Fruit fly (Drosophila melanogaster): ENCODE data around the gene Rca1.

DNA sequence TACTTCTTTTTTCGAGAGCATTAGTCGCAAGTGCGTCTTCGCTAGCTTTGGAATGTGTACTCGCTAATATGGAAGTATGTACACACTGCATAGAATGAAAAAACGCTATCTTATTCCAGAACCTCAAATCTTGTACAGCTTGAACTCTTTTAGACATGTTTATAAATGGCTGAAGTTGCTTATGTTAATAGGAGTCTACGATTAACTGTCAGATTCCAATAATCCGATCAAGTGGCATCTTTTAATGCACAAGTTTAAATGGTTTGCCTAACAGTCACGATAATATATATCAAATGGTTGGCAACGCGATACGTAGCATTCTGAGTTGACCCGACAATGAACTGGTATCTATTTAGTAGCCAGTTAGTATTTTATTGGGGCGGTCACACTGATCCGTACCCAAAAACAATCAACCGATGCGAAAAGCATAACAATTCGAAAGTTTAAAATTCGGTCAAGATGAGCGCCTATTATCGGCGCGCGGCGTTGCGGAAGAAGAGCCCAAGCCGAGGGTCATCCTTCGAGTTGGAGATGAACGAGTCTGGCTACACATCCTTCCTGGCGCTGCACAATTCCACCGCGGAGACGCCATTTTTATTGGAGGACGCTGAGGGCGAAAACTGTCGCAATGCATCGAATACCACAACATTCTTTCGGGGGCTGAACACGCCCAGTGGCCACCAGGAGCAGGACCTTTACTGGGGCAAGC, at the start of gene Rca1:
- TF ChIP-seq sqz (GFP tag; optimal IDR thresholded peaks at IDR 0.05): no peak
- TF ChIP-seq tx (GFP tag; optimal IDR thresholded peaks at IDR 0.05): no peak
- no peak for TF ChIP-seq HLH3B (GFP tag; IDR thresholded peaks at IDR 0.05)
- no peak for TF ChIP-seq CG12769 (tag; optimal IDR thresholded peaks at IDR 0.05)
- TF ChIP-seq gem (tag; optimal IDR thresholded peaks at IDR 0.05): no peak
- no peak for TF ChIP-seq CG18262 (tag; optimal IDR thresholded peaks at IDR 0.05)
- peak; percentile 65; the same call in 2 of the 3 replicates for TF ChIP-seq knrl (GFP tag; IDR thresholded peaks at IDR 0.05; ENCODE audit: partially characterized antibody)
- TF ChIP-seq CG17385 (GFP tag; optimal IDR thresholded peaks at IDR 0.05): no peak
- no peak for TF ChIP-seq wek (GFP tag; optimal IDR thresholded peaks at IDR 0.05)
- no peak for TF ChIP-seq so (GFP tag; IDR thresholded peaks at IDR 0.05)
- no peak for TF ChIP-seq CG31224 (GFP tag; IDR thresholded peaks at IDR 0.05)
- TF ChIP-seq CG10209 (GFP tag; optimal IDR thresholded peaks at IDR 0.05): no peak
- no peak for TF ChIP-seq NFAT (GFP tag; IDR thresholded peaks at IDR 0.05)
- no peak for TF ChIP-seq NC2β (GFP tag; optimal IDR thresholded peaks at IDR 0.05)

Data from whole organism, embryonic.